Fruit fly (Drosophila melanogaster) S2 (cell line): ENCODE measurements around the gene Spn75F.

ENCODE experiments used
- CG8478 ChIP-seq: fragments of >200 bp; optimal IDR thresholded peaks from 2 replicates; lab custom pipeline; 2018
- CTCF ChIP-seq, 2 experiments: fragments of >200 bp; optimal IDR thresholded peaks; 2 replicates each; lab custom pipeline; 2018

DNA sequence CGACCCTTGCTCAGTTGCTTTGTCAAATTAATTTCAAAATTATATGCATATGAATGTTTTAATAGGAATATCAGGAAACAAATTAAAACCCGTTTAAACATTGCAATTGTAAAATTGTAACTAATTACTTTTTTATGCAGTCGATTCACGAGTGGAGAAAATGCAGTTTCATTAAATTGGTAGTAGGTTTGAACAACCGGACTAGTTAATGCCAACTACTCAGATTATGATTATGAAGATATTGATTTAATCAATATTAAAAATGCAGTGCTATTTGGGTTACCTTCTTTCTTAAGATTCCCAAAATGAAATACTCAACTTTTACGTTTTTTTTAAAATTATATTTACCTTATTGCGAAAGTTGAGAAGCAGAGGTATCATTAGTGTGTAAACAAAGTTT, at the start of gene Spn75F:
- TF ChIP-seq CTCF (optimal IDR thresholded peaks at IDR 0.05; lab: Kevin White, UChicago) (no peak), CG8478 (lab: Kevin White, UChicago) (no peak)
